Worm (Caenorhabditis elegans): ENCODE data around the gene Y7A5A.24.

Gene Y7A5A.24

DNA sequence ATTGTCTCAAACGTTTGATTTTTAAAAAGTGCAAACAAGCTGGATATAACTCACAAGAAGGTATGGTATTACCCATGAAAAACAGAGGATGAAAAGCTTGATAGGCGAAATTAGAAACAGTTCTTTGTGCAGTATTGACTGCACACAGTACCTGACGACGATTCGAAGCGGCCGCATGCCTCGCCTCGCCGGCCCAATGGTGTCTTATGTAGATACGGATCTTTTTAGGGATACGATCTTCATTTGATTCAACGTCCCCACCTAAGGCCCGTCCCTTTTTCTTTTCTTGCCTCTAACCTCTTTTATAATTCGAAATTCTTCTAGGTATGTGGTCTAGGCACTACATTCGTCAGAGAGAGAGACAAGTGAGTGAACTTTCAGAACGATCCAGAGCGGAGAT, 15.8 kb downstream of the Y7A5A.24 start, which contains the start of gene bus-17:
bus-17 (minus strand) TSS at position 208 of the 400 bp plus-strand sequence.
- TF ChIP-seq eor-1 (tag; optimal IDR thresholded peaks at IDR 0.05) (no peak), nhr-23 (tag; optimal IDR thresholded peaks at IDR 0.05) (no peak), nhr-67 (tag; optimal IDR thresholded peaks at IDR 0.05) (no peak), fkh-10 (GFP tag; optimal IDR thresholded peaks at IDR 0.05) (no peak), ceh-9 (tag; optimal IDR thresholded peaks at IDR 0.05) (no peak), ceh-16 (tag; optimal IDR thresholded peaks at IDR 0.05) (no peak), lsy-12 (tag; optimal IDR thresholded peaks at IDR 0.05) (no peak), mdl-1 (tag; optimal IDR thresholded peaks at IDR 0.05) (no peak), skn-1 (tag; optimal IDR thresholded peaks at IDR 0.05) (no peak), mml-1 (tag; optimal IDR thresholded peaks at IDR 0.05) (no peak), nhr-25 (tag; optimal IDR thresholded peaks at IDR 0.05) (no peak)

DNA sequence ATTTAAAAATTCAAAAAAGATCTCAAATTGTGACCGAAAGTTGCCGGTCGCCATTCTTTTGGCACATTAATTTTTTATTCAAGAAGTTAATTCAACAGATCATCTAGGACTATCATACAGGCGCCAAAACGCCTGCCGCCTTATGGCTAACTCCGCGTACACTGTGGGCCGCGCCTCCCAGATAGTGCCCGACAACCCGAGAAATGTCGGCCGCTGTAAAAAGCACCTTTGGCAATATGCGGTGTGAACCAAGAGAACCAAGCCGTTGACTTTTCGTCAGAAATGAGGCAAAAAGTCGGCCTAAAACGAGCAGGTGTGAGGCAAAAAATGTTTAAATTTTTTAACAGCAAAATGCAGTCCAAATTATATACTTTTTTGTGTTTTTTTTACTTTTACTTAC, 22.7 kb downstream of the Y7A5A.24 start:
- no peak for TF ChIP-seq aly-2 (tag; optimal IDR thresholded peaks at IDR 0.05)
- TF ChIP-seq ceh-16 (tag; optimal IDR thresholded peaks at IDR 0.05), result no peak
- TF ChIP-seq R02D3.7 (tag; optimal IDR thresholded peaks at IDR 0.05), result no peak
- TF ChIP-seq eor-1 (tag; optimal IDR thresholded peaks at IDR 0.05), result no peak
- no peak for TF ChIP-seq elt-1 (tag; optimal IDR thresholded peaks at IDR 0.05)
- no peak for TF ChIP-seq nhr-12 (tag; optimal IDR thresholded peaks at IDR 0.05)
- no peak for TF ChIP-seq skn-1 (tag; optimal IDR thresholded peaks at IDR 0.05)
- TF ChIP-seq zag-1 (tag; optimal IDR thresholded peaks at IDR 0.05), result no peak
- no peak for TF ChIP-seq elt-3 (tag; optimal IDR thresholded peaks at IDR 0.05)
- no peak for TF ChIP-seq egl-5 (tag; optimal IDR thresholded peaks at IDR 0.05)
- TF ChIP-seq elt-2 (tag; optimal IDR thresholded peaks at IDR 0.05), result no peak
- TF ChIP-seq fkh-2 (tag; optimal IDR thresholded peaks at IDR 0.05), result no peak
- TF ChIP-seq ama-1 (optimal IDR thresholded peaks at IDR 0.05), result no peak
- no peak for TF ChIP-seq unc-62 (GFP tag; optimal IDR thresholded peaks at IDR 0.05)
- no peak for TF ChIP-seq hmg-11 (tag; optimal IDR thresholded peaks at IDR 0.05)

DNA sequence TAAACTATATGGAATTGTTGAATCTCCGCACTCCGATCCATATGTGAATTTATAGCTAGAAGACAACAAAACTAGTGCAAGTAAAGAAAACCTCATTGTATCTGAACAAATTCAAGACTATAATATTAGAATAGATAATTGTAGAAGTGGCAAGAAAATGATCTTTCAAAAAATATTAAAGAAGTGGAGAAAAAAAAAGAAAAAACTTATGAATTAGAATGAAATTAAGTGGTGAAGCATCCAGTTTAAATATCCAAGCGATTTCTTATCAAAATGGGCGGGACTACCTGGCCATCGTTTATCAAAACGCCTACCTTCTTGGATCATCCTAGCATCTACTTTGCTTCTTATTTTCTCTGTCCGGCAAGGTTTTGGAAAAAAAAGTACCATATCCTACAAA, 24.8 kb downstream of the Y7A5A.24 start, which contains the start of gene wrt-4:
wrt-4 (minus strand) TSS at position 101 of the 400 bp plus-strand sequence.
- no peak for TF ChIP-seq snpc-4 (tag; optimal IDR thresholded peaks at IDR 0.05)

DNA sequence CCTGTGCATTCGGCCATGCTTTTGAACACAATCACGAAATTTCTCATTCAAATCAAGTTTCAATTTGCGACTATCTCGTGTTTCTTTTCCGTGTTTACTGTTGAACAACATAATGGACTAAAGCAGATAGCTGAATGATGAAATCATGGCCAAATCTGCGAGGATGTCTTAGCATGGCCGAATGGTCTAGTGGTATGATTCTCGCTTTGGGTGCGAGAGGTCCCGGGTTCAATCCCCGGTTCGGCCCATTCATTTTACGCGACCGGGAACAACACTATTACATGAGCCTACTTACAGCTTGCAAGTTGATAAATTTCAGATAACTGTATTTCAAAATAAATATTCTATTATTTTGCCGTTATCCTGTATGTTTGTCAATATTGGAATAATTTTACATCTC, 30.7 kb downstream of the Y7A5A.24 start:
- TF ChIP-seq lsy-12 (tag; optimal IDR thresholded peaks at IDR 0.05) (no peak), nhr-43 (tag; optimal IDR thresholded peaks at IDR 0.05; ENCODE audit: poor library complexity, severe bottlenecking) (peak; percentile 19)

DNA sequence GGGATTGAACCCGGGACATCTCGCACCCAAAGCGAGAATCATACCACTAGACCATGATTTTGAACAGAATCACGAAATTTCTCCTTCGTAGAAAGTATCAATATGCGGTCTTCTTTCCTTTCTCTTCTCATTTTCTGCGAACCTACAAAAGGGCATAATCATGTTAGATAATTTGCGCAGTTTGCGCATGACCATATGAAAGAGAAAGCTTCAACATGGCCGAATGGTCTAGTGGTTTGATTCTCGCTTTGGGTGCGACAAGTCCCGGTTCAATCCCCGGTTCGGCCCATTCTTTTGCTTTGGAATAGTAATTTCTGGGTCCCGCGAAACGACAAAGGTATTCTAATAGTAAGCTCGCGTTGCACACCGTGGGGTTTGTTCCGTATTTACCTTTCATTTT, 34.1 kb downstream of the Y7A5A.24 start:
- TF ChIP-seq nhr-23 (tag; optimal IDR thresholded peaks at IDR 0.05) (no peak), nhr-25 (tag; optimal IDR thresholded peaks at IDR 0.05) (peak; percentile 39), nhr-43 (tag; optimal IDR thresholded peaks at IDR 0.05; ENCODE audit: poor library complexity, severe bottlenecking) (peak; percentile 51), jun-1 (tag; optimal IDR thresholded peaks at IDR 0.05) (no peak), lin-15B (tag; optimal IDR thresholded peaks at IDR 0.05) (peak; percentile 16)

DNA sequence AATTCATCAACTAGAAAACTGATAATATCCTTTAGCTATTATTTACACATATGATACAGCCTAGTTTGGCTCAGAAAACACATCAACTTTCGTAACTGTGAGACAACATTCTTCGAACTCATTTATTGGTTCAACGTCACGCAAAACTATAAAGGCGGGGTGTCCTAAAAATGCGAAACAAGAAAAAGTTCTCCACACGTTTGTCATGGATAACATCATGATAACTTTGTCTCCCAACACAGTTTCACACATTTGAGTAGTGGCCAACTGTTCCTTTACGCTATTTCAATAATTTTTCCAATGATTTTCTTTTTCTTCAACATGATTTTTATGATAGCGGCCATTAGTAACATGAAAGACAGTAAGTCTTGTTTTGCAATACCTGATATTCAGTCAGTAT, 35.2 kb downstream of the Y7A5A.24 start, which contains the start of gene srxa-9:
srxa-9 (plus strand) TSS at position 301 of the 400 bp plus-strand sequence.
- TF ChIP-seq nhr-43 (tag; optimal IDR thresholded peaks at IDR 0.05; ENCODE audit: poor library complexity, severe bottlenecking) (no peak), lin-39 (tag; optimal IDR thresholded peaks at IDR 0.05) (no peak), fkh-10 (GFP tag; optimal IDR thresholded peaks at IDR 0.05) (no peak), ama-1 (optimal IDR thresholded peaks at IDR 0.05) (no peak), nhr-11 (tag; optimal IDR thresholded peaks at IDR 0.05) (no peak), egl-27 (tag; optimal IDR thresholded peaks at IDR 0.05) (no peak), R02D3.7 (tag; optimal IDR thresholded peaks at IDR 0.05) (no peak), ceh-16 (tag; optimal IDR thresholded peaks at IDR 0.05) (no peak), unc-62 (GFP tag; optimal IDR thresholded peaks at IDR 0.05) (no peak), nhr-76 (tag; optimal IDR thresholded peaks at IDR 0.05) (no peak)

DNA sequence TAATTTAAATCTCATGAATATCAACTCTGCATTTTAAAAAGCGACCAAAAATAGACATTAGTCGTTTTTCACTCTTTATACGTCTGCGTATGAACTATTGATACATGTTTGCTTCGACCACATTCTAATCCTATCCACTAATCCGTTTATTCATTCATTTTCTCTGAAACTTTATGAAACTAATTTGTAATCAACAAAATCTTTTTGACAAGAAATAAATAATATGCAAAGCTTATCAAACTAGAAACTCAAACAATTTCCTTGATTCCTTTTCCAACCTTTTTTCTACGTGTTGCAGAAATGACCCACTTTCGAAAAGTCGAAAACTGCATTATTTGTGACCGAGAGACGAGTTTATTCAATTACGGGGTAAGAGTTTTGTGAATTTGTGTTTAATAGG, 39.6 kb downstream of the Y7A5A.24 start, which contains the start of gene nhr-255:
nhr-255 (plus strand) TSS at position 301 of the 400 bp plus-strand sequence.
- TF ChIP-seq eor-1 (tag; optimal IDR thresholded peaks at IDR 0.05), result no peak
- no peak for TF ChIP-seq nhr-25 (tag; optimal IDR thresholded peaks at IDR 0.05)
- TF ChIP-seq ceh-16 (tag; optimal IDR thresholded peaks at IDR 0.05), result no peak
- TF ChIP-seq nhr-11 (tag; optimal IDR thresholded peaks at IDR 0.05), result no peak
